Worm (Caenorhabditis elegans): ENCODE data around the gene chkr-1.
"Not testable (repeated sequence)": the region's sequence is repeated elsewhere in the genome, so short reads cannot be mapped to it uniquely, and the experiment has no call there.

chkr-1 gene

DNA sequence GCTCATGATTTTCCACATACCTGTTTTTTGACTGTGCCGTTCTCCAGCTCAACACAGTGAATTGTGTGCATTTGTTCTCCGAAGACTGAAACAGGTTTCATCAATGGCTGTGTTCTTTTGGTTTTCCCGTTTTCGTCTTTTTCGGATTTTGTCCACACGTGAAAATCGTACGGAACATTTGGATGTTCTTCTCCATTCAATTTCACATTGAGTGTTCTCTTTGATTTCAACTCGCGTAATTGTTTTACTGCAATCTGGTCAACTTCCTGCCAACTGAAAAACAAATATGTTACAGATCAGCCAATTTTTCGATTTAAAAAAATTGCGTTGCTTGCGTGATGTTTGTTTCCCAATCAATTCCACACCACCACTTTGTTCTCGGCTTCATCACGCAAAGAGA, 46.9 kb downstream of the chkr-1 start, which contains the start of gene AC8.3:
Gene AC8.3, minus strand, starts transcription at position 101 of the 400 bp plus-strand sequence.
- not testable (repeated sequence) for TF ChIP-seq hlh-4 (tag; optimal IDR thresholded peaks at IDR 0.05); ceh-63 (GFP tag; optimal IDR thresholded peaks at IDR 0.05); C16A3.4 (tag; optimal IDR thresholded peaks at IDR 0.05)

DNA sequence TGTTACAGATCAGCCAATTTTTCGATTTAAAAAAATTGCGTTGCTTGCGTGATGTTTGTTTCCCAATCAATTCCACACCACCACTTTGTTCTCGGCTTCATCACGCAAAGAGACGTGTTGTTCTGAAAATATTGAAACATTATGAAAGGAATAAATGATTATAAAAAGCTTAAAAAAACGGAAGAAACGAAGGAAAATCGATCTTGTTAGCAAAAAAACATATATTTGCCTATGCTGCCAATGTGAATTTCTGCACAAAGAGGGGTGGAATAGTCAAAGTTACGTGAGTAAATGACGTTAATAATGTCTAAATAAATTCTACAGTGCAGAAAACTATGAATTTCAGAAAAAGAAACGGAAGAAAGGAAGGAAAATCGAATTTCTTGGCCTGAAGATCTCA, 56.6 kb downstream of the chkr-1 start, which contains the start of gene AC8.10:
Gene AC8.10, minus strand, starts transcription at position 101 of the 400 bp plus-strand sequence.
- TF ChIP-seq dsc-1 (tag; optimal IDR thresholded peaks at IDR 0.05); ceh-63 (GFP tag; optimal IDR thresholded peaks at IDR 0.05); dpl-1 (GFP tag; optimal IDR thresholded peaks at IDR 0.05): not testable (repeated sequence)

Data from whole organism, L1 larva.